Worm (Caenorhabditis elegans): ENCODE data around the gene C30B5.6.

DNA sequence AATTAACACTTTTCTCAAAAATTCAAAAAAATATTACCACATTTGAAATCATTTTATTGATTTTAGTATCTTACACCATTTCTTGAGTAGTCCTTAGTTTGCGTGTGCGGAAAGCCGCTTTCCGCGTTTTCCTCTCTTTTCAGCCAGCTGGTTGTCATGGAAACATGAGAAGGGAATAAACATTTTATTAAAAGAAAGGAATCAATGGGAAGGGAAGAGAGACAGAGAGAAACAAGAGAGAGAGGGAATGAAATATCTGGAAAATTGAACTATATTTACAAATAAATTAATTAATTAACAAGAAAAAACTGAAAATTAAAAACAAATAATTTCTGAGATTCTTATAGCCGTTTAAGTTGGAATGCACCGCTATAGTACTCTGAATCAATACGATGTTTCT is 3.1 kb downstream of the C30B5.6 start, which contains the start of gene mks-2:
- TF ChIP-seq aly-1 (tag; optimal IDR thresholded peaks at IDR 0.05) (no peak), sea-1 (GFP tag; conservative IDR thresholded peaks at IDR 0.05) (no peak), ceh-36 (tag; optimal IDR thresholded peaks at IDR 0.05) (no peak), ama-1 (optimal IDR thresholded peaks at IDR 0.05) (no peak), F13C5.2 (tag; optimal IDR thresholded peaks at IDR 0.05) (no peak), ceh-13 (GFP tag; optimal IDR thresholded peaks at IDR 0.05) (no peak), flt-1 (GFP tag; IDR thresholded peaks at IDR 0.05) (no peak), hmg-4 (GFP tag; optimal IDR thresholded peaks at IDR 0.05) (no peak), tra-4 (tag; optimal IDR thresholded peaks at IDR 0.05) (no peak), tbx-11 (GFP tag; IDR thresholded peaks at IDR 0.05) (no peak), tbx-37 (GFP tag; conservative IDR thresholded peaks at IDR 0.05) (no peak), scrt-1 (GFP tag; IDR thresholded peaks at IDR 0.05) (no peak), hnd-1 (tag; optimal IDR thresholded peaks at IDR 0.05) (no peak)
